Worm (Caenorhabditis elegans): ENCODE measurements around the gene gst-39.
A peak's percentile ranks its signal among the peaks of the same experiment; 100 is the strongest.

gst-39 gene

DNA sequence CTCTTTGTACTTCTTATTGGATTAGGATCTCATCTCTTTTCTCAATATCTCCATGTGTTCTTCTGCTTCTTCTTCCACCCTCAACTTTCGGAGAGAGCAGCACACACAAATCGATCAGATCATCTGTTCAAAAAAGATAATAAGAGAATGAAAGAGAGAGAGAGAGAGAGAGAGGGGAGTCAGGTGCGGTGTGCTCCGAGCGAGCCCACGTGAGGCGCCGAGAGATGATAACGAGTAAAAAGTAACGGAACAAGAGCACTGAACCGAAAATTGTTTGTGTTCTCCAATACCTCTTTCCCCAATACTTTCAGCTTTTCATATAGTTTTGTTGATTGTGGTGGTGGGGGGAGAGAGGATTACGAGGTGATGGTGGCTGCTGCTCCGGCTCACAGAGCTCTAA is 22.2 kb upstream of the gst-39 start (continued):
- TF ChIP-seq lim-7 (GFP tag; IDR thresholded peaks at IDR 0.05) (no peak), nhr-25 (tag; optimal IDR thresholded peaks at IDR 0.05; ENCODE audit: borderline replicate concordance, insufficient read depth) (no peak), mep-1 (tag; optimal IDR thresholded peaks at IDR 0.05) (peak; percentile 48), fos-1 (tag; optimal IDR thresholded peaks at IDR 0.05) (no peak), rbr-2 (tag; optimal IDR thresholded peaks at IDR 0.05) (no peak), madf-5 (GFP tag; IDR thresholded peaks at IDR 0.05) (no peak), ceh-20 (GFP tag; IDR thresholded peaks at IDR 0.05) (no peak), aha-1 (tag) (no peak), nhr-77 (tag; optimal IDR thresholded peaks at IDR 0.05) (peak; percentile 89), madf-9 (GFP tag; conservative IDR thresholded peaks at IDR 0.05) (no peak), Y5F2A.4 (GFP tag; optimal IDR thresholded peaks at IDR 0.05) (no peak), gei-8 (GFP tag; optimal IDR thresholded peaks at IDR 0.05) (no peak), T26A8.4 (GFP tag; IDR thresholded peaks at IDR 0.05) (no peak), skn-1 (tag; optimal IDR thresholded peaks at IDR 0.05) (no peak), zip-2 (tag; optimal IDR thresholded peaks at IDR 0.05) (no peak), egl-27 (tag; optimal IDR thresholded peaks at IDR 0.05) (no peak), set-16 (GFP tag; IDR thresholded peaks at IDR 0.05) (peak; percentile 52), mes-2 (tag; optimal IDR thresholded peaks at IDR 0.05; ENCODE audit: poor library complexity, severe bottlenecking) (peak; percentile 10), nhr-11 (tag; optimal IDR thresholded peaks at IDR 0.05) (peak; percentile 64), daf-16 (GFP tag; optimal IDR thresholded peaks at IDR 0.05) (peak in 1 of 2 experiments; percentile 65), daf-16 (tag; optimal IDR thresholded peaks at IDR 0.05) (peak; percentile 79), mdt-29 (GFP tag; IDR thresholded peaks at IDR 0.05) (no peak), duxl-1 (tag; optimal IDR thresholded peaks at IDR 0.05; ENCODE audit: poor library complexity) (no peak), zip-11 (GFP tag; IDR thresholded peaks at IDR 0.05) (no peak), nhr-41 (GFP tag; IDR thresholded peaks at IDR 0.05) (no peak), F10B5.3 (tag; optimal IDR thresholded peaks at IDR 0.05) (no peak), nhr-102 (tag; optimal IDR thresholded peaks at IDR 0.05) (no peak), F44E2.7 (GFP tag; IDR thresholded peaks at IDR 0.05) (no peak), lin-38 (GFP tag; IDR thresholded peaks at IDR 0.05) (no peak), D1046.2 (GFP tag; IDR thresholded peaks at IDR 0.05) (no peak), nhr-237 (tag; optimal IDR thresholded peaks at IDR 0.05) (no peak), tra-1 (GFP tag; IDR thresholded peaks at IDR 0.05) (peak; percentile 70), ceh-44 (GFP tag; IDR thresholded peaks at IDR 0.05) (no peak), ZK337.2 (GFP tag; IDR thresholded peaks at IDR 0.05) (0 out of 2 replicates have a peak, but pooled peaks have one; percentile 16), nhr-6 (tag; optimal IDR thresholded peaks at IDR 0.05) (no peak), T20F7.1 (GFP tag; optimal IDR thresholded peaks at IDR 0.05) (no peak), ztf-7 (tag; optimal IDR thresholded peaks at IDR 0.05) (no peak), tag-97 (GFP tag; IDR thresholded peaks at IDR 0.05) (no peak), hlh-11 (tag; optimal IDR thresholded peaks at IDR 0.05) (peak; percentile 94), ceh-28 (tag; optimal IDR thresholded peaks at IDR 0.05) (no peak), unc-130 (GFP tag; optimal IDR thresholded peaks at IDR 0.05) (no peak), lin-15B (tag; optimal IDR thresholded peaks at IDR 0.05) (no peak), zfp-2 (tag; optimal IDR thresholded peaks at IDR 0.05) (no peak), unc-39 (tag; optimal IDR thresholded peaks at IDR 0.05) (no peak), spr-3 (GFP tag; optimal IDR thresholded peaks at IDR 0.05) (no peak), snpc-4 (tag; optimal IDR thresholded peaks at IDR 0.05) (no peak), arid-1 (GFP tag; conservative IDR thresholded peaks at IDR 0.05) (no peak), hmg-1.1 (GFP tag; IDR thresholded peaks at IDR 0.05) (no peak), dmd-6 (GFP tag; IDR thresholded peaks at IDR 0.05) (peak; percentile 81), hlh-30 (tag; optimal IDR thresholded peaks at IDR 0.05; ENCODE audit: insufficient read depth) (peak; percentile 88), jun-1 (tag; optimal IDR thresholded peaks at IDR 0.05) (no peak), daf-8 (GFP tag; IDR thresholded peaks at IDR 0.05) (no peak), hif-1 (tag; optimal IDR thresholded peaks at IDR 0.05) (peak in 1 of 2 experiments; percentile 21)
